Worm (Caenorhabditis elegans): ENCODE data around the gene K02A2.1.

ce11 chrII:7457210-7457609, 22.2 kb downstream of the K02A2.1 start, which contains the start of gene D1022.4:
- TF ChIP-seq skn-1 (tag; optimal IDR thresholded peaks at IDR 0.05) (no peak), fkh-10 (GFP tag; optimal IDR thresholded peaks at IDR 0.05) (no peak), elt-3 (tag; optimal IDR thresholded peaks at IDR 0.05) (no peak), nhr-25 (tag; optimal IDR thresholded peaks at IDR 0.05) (no peak), snpc-4 (tag; optimal IDR thresholded peaks at IDR 0.05) (no peak), egl-27 (tag; optimal IDR thresholded peaks at IDR 0.05) (no peak), daf-12 (tag; optimal IDR thresholded peaks at IDR 0.05) (no peak), mdl-1 (tag; optimal IDR thresholded peaks at IDR 0.05) (no peak), nhr-77 (tag; optimal IDR thresholded peaks at IDR 0.05) (no peak)
